Fruit fly (Drosophila melanogaster) whole organism, wandering third instar larva: Measurements from ENCODE around the gene CG15456.

Experiments used
- Hr78 ChIP-seq: fragments of >200 bp; optimal IDR thresholded peaks from 2 replicates; lab custom pipeline; 2017; ENCODE audit warnings: missing biosample characterization, missing genetic modification characterization
- Myc ChIP-seq: fragments of >200 bp; optimal IDR thresholded peaks from 2 replicates; lab custom pipeline; 2017
- Vsx2 ChIP-seq: fragments of 200-300, 225-300 bp; sonication (Bioruptor generic); optimal IDR thresholded peaks from 2 replicates; lab custom pipeline; 2018; ENCODE audit warnings: missing biosample characterization, missing genetic modification characterization; ENCODE audit not compliant: partially characterized antibody
- dmrt93B ChIP-seq: fragments of 200-800 bp; sonication (Bioruptor generic); optimal IDR thresholded peaks from 2 replicates; lab custom pipeline; 2018; ENCODE audit warnings: missing biosample characterization, mild to moderate bottlenecking, missing genetic modification characterization
- fru ChIP-seq: fragments of 200-800 bp; sonication (Bioruptor generic); optimal IDR thresholded peaks from 3 replicates; lab custom pipeline; 2016; ENCODE audit warnings: missing biosample characterization, mild to moderate bottlenecking, missing genetic modification characterization
- h ChIP-seq: fragments of 200-800 bp; sonication (Bioruptor generic); optimal IDR thresholded peaks from 3 replicates; lab custom pipeline; 2016; ENCODE audit warnings: missing biosample characterization, mild to moderate bottlenecking, missing genetic modification characterization
- psq ChIP-seq: fragments of 200-800 bp; sonication (Bioruptor generic); optimal IDR thresholded peaks from 3 replicates; lab custom pipeline; 2017; ENCODE audit warnings: missing biosample characterization, mild to moderate bottlenecking, missing genetic modification characterization, moderate library complexity
- tai ChIP-seq: sonication (Bioruptor generic); optimal IDR thresholded peaks from 2 replicates; lab custom pipeline; 2016; ENCODE audit warnings: missing biosample characterization, missing genetic modification characterization
- woc ChIP-seq: sonication (Bioruptor generic); optimal IDR thresholded peaks from 2 replicates; lab custom pipeline; 2016; ENCODE audit warnings: missing biosample characterization, mild to moderate bottlenecking, missing genetic modification characterization

DNA sequence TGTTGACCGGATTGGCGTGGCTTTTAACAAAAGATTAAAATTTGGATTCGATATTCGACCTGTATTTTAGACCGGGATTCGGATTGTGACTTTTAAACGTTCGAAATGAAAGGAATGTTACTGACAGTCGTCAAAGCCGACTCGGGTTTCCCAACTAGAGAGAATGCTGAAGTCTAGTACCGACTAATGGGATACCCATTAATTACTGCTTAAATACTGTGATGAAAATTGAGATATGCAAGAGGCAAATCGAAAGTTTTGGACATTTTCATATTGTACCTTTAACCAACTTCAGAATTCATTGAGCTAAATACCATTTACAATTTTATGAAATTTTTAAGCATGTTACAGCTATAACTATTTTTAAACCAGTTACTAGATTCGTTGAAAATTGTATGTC lies 12.7 kb downstream of the CG15456 start, which contains the start of gene CG15458:
- TF ChIP-seq Hr78 (GFP tag; lab: Kevin White, UChicago) = no peak
- no peak for TF ChIP-seq fru (GFP tag; lab: Kevin White, UChicago)
- TF ChIP-seq psq (GFP tag; lab: Kevin White, UChicago) = no peak
- no peak for TF ChIP-seq Myc (lab: Kevin White, UChicago)
- TF ChIP-seq woc (GFP tag; lab: Kevin White, UChicago) = no peak
- TF ChIP-seq dmrt93B (GFP tag; lab: Kevin White, UChicago) = no peak
- TF ChIP-seq h (GFP tag; lab: Kevin White, UChicago) = no peak
- TF ChIP-seq tai = no peak
- TF ChIP-seq Vsx2 = no peak
